Worm (Caenorhabditis elegans): ENCODE data around the gene nhr-218.

DNA sequence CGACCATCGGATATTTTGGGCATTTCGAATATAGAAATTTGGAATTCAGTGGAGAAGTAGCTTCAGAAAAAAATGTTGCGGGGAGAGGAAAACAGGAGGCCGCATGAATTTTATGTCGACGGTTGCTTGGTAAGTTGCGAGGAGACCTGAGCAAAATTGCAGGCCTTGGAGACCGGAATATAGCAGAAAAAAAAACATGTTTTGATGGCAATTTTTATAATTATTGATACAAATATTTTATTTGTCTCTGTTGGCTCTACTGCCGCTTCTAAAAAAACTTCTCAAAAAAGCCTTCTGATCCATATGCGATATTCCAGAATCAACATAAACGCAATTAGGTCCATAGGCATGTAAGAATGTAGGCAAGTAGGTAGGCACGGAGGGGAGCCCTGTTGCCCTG, 17.1 kb downstream of the nhr-218 start, which contains the start of gene pacl-1:
- TF ChIP-seq fkh-10 (GFP tag; optimal IDR thresholded peaks at IDR 0.05) (no peak), pqm-1 (tag; optimal IDR thresholded peaks at IDR 0.05) (no peak), sdz-12 (GFP tag; optimal IDR thresholded peaks at IDR 0.05) (no peak)

All from whole organism, L4 larva.